Worm (Caenorhabditis elegans): Measurements from ENCODE around the gene F17C8.9.

DNA sequence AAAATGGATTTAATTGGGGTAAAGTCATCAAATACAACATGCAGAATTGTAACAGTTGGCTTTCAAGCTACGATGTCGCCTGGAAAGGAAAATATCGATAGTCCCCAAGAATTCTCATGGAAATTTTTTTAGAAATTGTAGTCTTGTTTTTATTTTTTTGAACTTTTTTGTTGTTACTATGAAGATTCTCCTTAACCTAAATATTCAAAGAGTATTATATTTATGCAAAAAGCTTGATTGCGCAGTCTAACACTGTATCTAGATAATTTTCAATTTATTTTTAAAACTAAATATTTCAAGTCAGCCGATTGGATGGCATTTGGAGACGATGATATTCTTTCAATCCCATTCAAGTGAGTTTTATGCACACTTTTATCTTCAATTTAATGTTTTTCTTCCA, 28.9 kb upstream of the F17C8.9 start, which contains the start of gene pgap-2:
- TF ChIP-seq hlh-1 (tag; optimal IDR thresholded peaks at IDR 0.05) (no peak), unc-62 (GFP tag; optimal IDR thresholded peaks at IDR 0.05) (no peak), sptf-1 (tag; optimal IDR thresholded peaks at IDR 0.05) (no peak), snpc-4 (tag; optimal IDR thresholded peaks at IDR 0.05) (no peak), mep-1 (tag; optimal IDR thresholded peaks at IDR 0.05) (no peak), nhr-76 (tag; optimal IDR thresholded peaks at IDR 0.05) (no peak)
